3 fruit fly cellular contexts compared by ENCODE assay signal in genomic region chr2L:16656692-16657109, dm6.
A peak's percentile ranks its signal among the peaks of the same experiment; 100 is the strongest.
TF ChIP-seq lines count a peak whose summit lies in the region.

No protein-coding gene starts in this region.

TF ChIP-seq in whole organism, embryonic, 481 proteins besides CTCF, POLR2A, EP300 and RAD21 (continued from another document and continues in another):
- TF ChIP-seq Awh (GFP tag; IDR thresholded peaks at IDR 0.05; lab: Robert Waterston, UW): peak; percentile 60
- TF ChIP-seq CG34224 (GFP tag; IDR thresholded peaks at IDR 0.05; lab: Robert Waterston, UW; ENCODE audit: partially characterized antibody): no peak
- TF ChIP-seq Hand (GFP tag; optimal IDR thresholded peaks at IDR 0.05; lab: Kevin White, UChicago): no peak
- peak; percentile 68; the same call in 2 of the 3 replicates for TF ChIP-seq CG34422 (GFP tag; IDR thresholded peaks at IDR 0.05; lab: Robert Waterston, UW)
- peak; percentile 99 for TF ChIP-seq CG18011 (GFP tag; optimal IDR thresholded peaks at IDR 0.05; lab: Kevin White, UChicago)
- TF ChIP-seq repo (GFP tag; optimal IDR thresholded peaks at IDR 0.05; lab: Kevin White, UChicago): no peak
- TF ChIP-seq CG17612 (GFP tag; IDR thresholded peaks at IDR 0.05; lab: Robert Waterston, UW): peak; percentile 47; the same call in 1 of the 2 replicates
- TF ChIP-seq zfh1 (GFP tag; IDR thresholded peaks at IDR 0.05; lab: Robert Waterston, UW): peak; percentile 74; the same call in 2 of the 3 replicates
- no peak for TF ChIP-seq Opbp (GFP tag; IDR thresholded peaks at IDR 0.05; lab: Robert Waterston, UW; ENCODE audit: partially characterized antibody)
- peak; percentile 46 for TF ChIP-seq CG3995 (GFP tag; optimal IDR thresholded peaks at IDR 0.05; lab: Kevin White, UChicago)
- no peak for TF ChIP-seq cad (GFP tag; optimal IDR thresholded peaks at IDR 0.05; lab: Kevin White, UChicago)
- TF ChIP-seq CG12219 (GFP tag; optimal IDR thresholded peaks at IDR 0.05; lab: Kevin White, UChicago): no peak
- TF ChIP-seq CG11456 (GFP tag; IDR thresholded peaks at IDR 0.05; lab: Robert Waterston, UW): peak; percentile 66
- peak; percentile 10 for TF ChIP-seq CG10462 (GFP tag; optimal IDR thresholded peaks at IDR 0.05; lab: Kevin White, UChicago)
- peak; percentile 85 for TF ChIP-seq ken (GFP tag; IDR thresholded peaks at IDR 0.05; lab: Robert Waterston, UW)
- TF ChIP-seq Ssrp (tag; optimal IDR thresholded peaks at IDR 0.05; lab: Kevin White, UChicago): peak; percentile 73
- peak; percentile 5 for TF ChIP-seq da (GFP tag; optimal IDR thresholded peaks at IDR 0.05; lab: Kevin White, UChicago)
- peak; percentile 32 for TF ChIP-seq CG7271 (tag; optimal IDR thresholded peaks at IDR 0.05; lab: Kevin White, UChicago)
- no peak for TF ChIP-seq gce (GFP tag; IDR thresholded peaks at IDR 0.05; lab: Robert Waterston, UW)
- TF ChIP-seq cato (GFP tag; optimal IDR thresholded peaks at IDR 0.05; lab: Kevin White, UChicago; ENCODE audit: borderline replicate concordance): peak; percentile 7
- TF ChIP-seq CG6791 (GFP tag; IDR thresholded peaks at IDR 0.05; lab: Robert Waterston, UW; ENCODE audit: partially characterized antibody): no peak
- TF ChIP-seq gro (GFP tag; optimal IDR thresholded peaks at IDR 0.05; lab: Kevin White, UChicago): no peak
- peak; percentile 56; the same call in 1 of the 2 replicates for TF ChIP-seq cas (GFP tag; IDR thresholded peaks at IDR 0.05; lab: Robert Waterston, UW)
- TF ChIP-seq NC2β (GFP tag; optimal IDR thresholded peaks at IDR 0.05; lab: Kevin White, UChicago): no peak
- TF ChIP-seq dpn (GFP tag; optimal IDR thresholded peaks at IDR 0.05; lab: Kevin White, UChicago): peak; percentile 32 to 55
- no peak for TF ChIP-seq CG4328 (GFP tag; optimal IDR thresholded peaks at IDR 0.05; lab: Kevin White, UChicago)
- no peak for TF ChIP-seq CG12071 (GFP tag; optimal IDR thresholded peaks at IDR 0.05; lab: Kevin White, UChicago)
- TF ChIP-seq tx (GFP tag; optimal IDR thresholded peaks at IDR 0.05; lab: Kevin White, UChicago): peak; percentile 4
- TF ChIP-seq her (GFP tag; optimal IDR thresholded peaks at IDR 0.05; lab: Kevin White, UChicago): no peak
- TF ChIP-seq CG8924 (tag; optimal IDR thresholded peaks at IDR 0.05; lab: Kevin White, UChicago): peak; percentile 77
- no peak for TF ChIP-seq Nf-YC (tag; optimal IDR thresholded peaks at IDR 0.05; lab: Kevin White, UChicago)
- TF ChIP-seq hth (optimal IDR thresholded peaks at IDR 0.05; lab: Kevin White, UChicago): no peak
- no peak for TF ChIP-seq aop (GFP tag; IDR thresholded peaks at IDR 0.05; lab: Robert Waterston, UW)
- TF ChIP-seq crol (GFP tag; IDR thresholded peaks at IDR 0.05; lab: Robert Waterston, UW): no peak
- no peak for TF ChIP-seq tna (GFP tag; IDR thresholded peaks at IDR 0.05; lab: Robert Waterston, UW; ENCODE audit: partially characterized antibody)
- TF ChIP-seq Ptx1 (GFP tag; IDR thresholded peaks at IDR 0.05; lab: Robert Waterston, UW): peak; percentile 91
- peak; percentile 51 for TF ChIP-seq NfI (GFP tag; optimal IDR thresholded peaks at IDR 0.05; lab: Kevin White, UChicago)
- no peak for TF ChIP-seq bowl (GFP tag; IDR thresholded peaks at IDR 0.05; lab: Robert Waterston, UW)
- TF ChIP-seq Taf1 (GFP tag; IDR thresholded peaks at IDR 0.05; lab: Robert Waterston, UW): peak; percentile 51; the same call in 1 of the 2 replicates
- TF ChIP-seq PHDP (tag; optimal IDR thresholded peaks at IDR 0.05; lab: Kevin White, UChicago): no peak
- TF ChIP-seq CG8290 (GFP tag; optimal IDR thresholded peaks at IDR 0.05; lab: Kevin White, UChicago): no peak
- TF ChIP-seq CG8290 (tag; optimal IDR thresholded peaks at IDR 0.05; lab: Kevin White, UChicago): no peak
- TF ChIP-seq Camta (GFP tag; optimal IDR thresholded peaks at IDR 0.05; lab: Kevin White, UChicago): no peak
- TF ChIP-seq p53 (GFP tag; optimal IDR thresholded peaks at IDR 0.05; lab: Kevin White, UChicago): no peak

TF ChIP-seq in whole organism, prepupa, 60 proteins besides CTCF, POLR2A, EP300 and RAD21 (continued from another document):
- no peak for TF ChIP-seq spab (GFP tag; optimal IDR thresholded peaks at IDR 0.05; lab: Kevin White, UChicago)
- TF ChIP-seq Hr38 (GFP tag; optimal IDR thresholded peaks at IDR 0.05; lab: Kevin White, UChicago): no peak
- peak; percentile 63 for TF ChIP-seq lz (GFP tag; optimal IDR thresholded peaks at IDR 0.05; lab: Kevin White, UChicago)
- TF ChIP-seq fd85E (GFP tag; optimal IDR thresholded peaks at IDR 0.05; lab: Kevin White, UChicago): no peak
- no peak for TF ChIP-seq CG32006 (GFP tag; optimal IDR thresholded peaks at IDR 0.05; lab: Kevin White, UChicago)
- TF ChIP-seq CG9139 (GFP tag; optimal IDR thresholded peaks at IDR 0.05; lab: Kevin White, UChicago): no peak
- TF ChIP-seq CG6792 (GFP tag; optimal IDR thresholded peaks at IDR 0.05; lab: Kevin White, UChicago): peak; percentile 30
- peak; percentile 66 for TF ChIP-seq Met (GFP tag; optimal IDR thresholded peaks at IDR 0.05; lab: Kevin White, UChicago)
- peak; percentile 63 for TF ChIP-seq CG10631 (GFP tag; optimal IDR thresholded peaks at IDR 0.05; lab: Kevin White, UChicago)
- no peak for TF ChIP-seq Eip75B (GFP tag; optimal IDR thresholded peaks at IDR 0.05; lab: Kevin White, UChicago)
- TF ChIP-seq OdsH (GFP tag; optimal IDR thresholded peaks at IDR 0.05; lab: Kevin White, UChicago): no peak
- TF ChIP-seq fkh (GFP tag; optimal IDR thresholded peaks at IDR 0.05; lab: Kevin White, UChicago): no peak
- TF ChIP-seq net (GFP tag; optimal IDR thresholded peaks at IDR 0.05; lab: Kevin White, UChicago): no peak
- peak; percentile 23 for TF ChIP-seq achi (GFP tag; optimal IDR thresholded peaks at IDR 0.05; lab: Kevin White, UChicago)
- no peak for TF ChIP-seq Blimp-1 (GFP tag; optimal IDR thresholded peaks at IDR 0.05; lab: Kevin White, UChicago)
- peak; percentile 22; the same call in 1 of the 2 replicates for TF ChIP-seq CG11294 (GFP tag; IDR thresholded peaks at IDR 0.05; lab: Robert Waterston, UW)
- TF ChIP-seq CG34406 (GFP tag; optimal IDR thresholded peaks at IDR 0.05; lab: Kevin White, UChicago): peak; percentile 51
- TF ChIP-seq CG4318 (GFP tag; optimal IDR thresholded peaks at IDR 0.05; lab: Kevin White, UChicago): no peak
- TF ChIP-seq Sox14 (GFP tag; optimal IDR thresholded peaks at IDR 0.05; lab: Kevin White, UChicago): peak; percentile 67
- peak; percentile 74 for TF ChIP-seq eg (GFP tag; IDR thresholded peaks at IDR 0.05; lab: Robert Waterston, UW)
- peak; percentile 49; the same call in 1 of the 3 replicates for TF ChIP-seq CG8119 (GFP tag; IDR thresholded peaks at IDR 0.05; lab: Robert Waterston, UW)
- no peak for TF ChIP-seq CG6854 (GFP tag; optimal IDR thresholded peaks at IDR 0.05; lab: Kevin White, UChicago)
- TF ChIP-seq CG3919 (GFP tag; optimal IDR thresholded peaks at IDR 0.05; lab: Kevin White, UChicago): no peak
- TF ChIP-seq CG11762 (GFP tag; optimal IDR thresholded peaks at IDR 0.05; lab: Kevin White, UChicago; ENCODE audit: insufficient read depth): no peak
- TF ChIP-seq Gug (GFP tag; IDR thresholded peaks at IDR 0.05; lab: Robert Waterston, UW): no peak
- TF ChIP-seq CG8319 (GFP tag; optimal IDR thresholded peaks at IDR 0.05; lab: Kevin White, UChicago): no peak
- TF ChIP-seq CG31627 (GFP tag; optimal IDR thresholded peaks at IDR 0.05; lab: Kevin White, UChicago): peak; percentile 62
- peak; percentile 55 for TF ChIP-seq pdm3 (GFP tag; optimal IDR thresholded peaks at IDR 0.05; lab: Kevin White, UChicago)
- TF ChIP-seq ss (GFP tag; optimal IDR thresholded peaks at IDR 0.05; lab: Kevin White, UChicago): no peak
- no peak for TF ChIP-seq CG7368 (GFP tag; optimal IDR thresholded peaks at IDR 0.05; lab: Kevin White, UChicago)
- no peak for TF ChIP-seq Smox (GFP tag; optimal IDR thresholded peaks at IDR 0.05; lab: Kevin White, UChicago)
- peak; percentile 55 for TF ChIP-seq cyc (GFP tag; optimal IDR thresholded peaks at IDR 0.05; lab: Kevin White, UChicago)
- TF ChIP-seq acj6 (GFP tag; optimal IDR thresholded peaks at IDR 0.05; lab: Kevin White, UChicago): no peak
- TF ChIP-seq CG6163 (GFP tag; IDR thresholded peaks at IDR 0.05; lab: Robert Waterston, UW): 0 out of 3 replicates have a peak, but pooled peaks have one; percentile 23
- TF ChIP-seq salr (GFP tag; optimal IDR thresholded peaks at IDR 0.05; lab: Kevin White, UChicago): no peak
- TF ChIP-seq fd59A (GFP tag; optimal IDR thresholded peaks at IDR 0.05; lab: Kevin White, UChicago): no peak
- peak; percentile 51 for TF ChIP-seq Hr39 (GFP tag; optimal IDR thresholded peaks at IDR 0.05; lab: Kevin White, UChicago)
- no peak for TF ChIP-seq Eip93F (GFP tag; optimal IDR thresholded peaks at IDR 0.05; lab: Kevin White, UChicago)
- TF ChIP-seq Ets96B (tag; optimal IDR thresholded peaks at IDR 0.05; lab: Kevin White, UChicago): peak; percentile 48

TF ChIP-seq in whole organism, wandering third instar larva, 38 proteins besides CTCF, POLR2A, EP300 and RAD21 (continued from another document):
- peak; percentile 49 for TF ChIP-seq h (GFP tag; optimal IDR thresholded peaks at IDR 0.05; lab: Kevin White, UChicago)
